Worm (Caenorhabditis elegans) whole organism, L2 larva: ENCODE measurements around the gene fbxa-116.

Source experiments
- C34F6.9 ChIP-seq: fragments of 150-350 bp; optimal IDR thresholded peaks from 2 replicates; lab custom pipeline; 2014; ENCODE audit warnings: missing biosample characterization, missing genetic modification characterization
- R02D3.7 ChIP-seq: fragments of 150-350 bp; optimal IDR thresholded peaks from 2 replicates; lab custom pipeline; 2014; ENCODE audit warnings: missing biosample characterization, missing genetic modification characterization
- ZK546.5 ChIP-seq: sonication (generic microtip); optimal IDR thresholded peaks from 2 replicates; lab custom pipeline; 2017; ENCODE audit warnings: missing biosample characterization, missing genetic modification characterization
- alr-1 ChIP-seq: fragments of 150-350 bp; optimal IDR thresholded peaks from 2 replicates; lab custom pipeline; 2014; ENCODE audit warnings: missing biosample characterization, missing genetic modification characterization
- blmp-1 ChIP-seq: sonication (generic microtip); optimal IDR thresholded peaks from 2 replicates; lab custom pipeline; 2017; ENCODE audit warnings: missing genetic modification characterization, mild to moderate bottlenecking, missing compliant biosample characterization, antibody characterized with exemption, moderate library complexity; ENCODE audit not compliant: insufficient read depth
- ceh-16 ChIP-seq: fragments of 150-350 bp; optimal IDR thresholded peaks from 2 replicates; lab custom pipeline; 2014; ENCODE audit warnings: missing biosample characterization, missing genetic modification characterization
- ceh-82 ChIP-seq: fragments of 150-350 bp; optimal IDR thresholded peaks from 2 replicates; lab custom pipeline; 2014; ENCODE audit warnings: missing biosample characterization, missing genetic modification characterization
- crh-2 ChIP-seq: sonication (generic microtip); optimal IDR thresholded peaks from 2 replicates; lab custom pipeline; 2017; ENCODE audit warnings: missing biosample characterization, missing genetic modification characterization
- dmd-4 ChIP-seq: sonication (generic microtip); optimal IDR thresholded peaks from 2 replicates; lab custom pipeline; 2017; ENCODE audit warnings: missing biosample characterization, missing genetic modification characterization
- elt-1 ChIP-seq: fragments of 150-350 bp; optimal IDR thresholded peaks from 2 replicates; lab custom pipeline; 2014; ENCODE audit warnings: missing biosample characterization, missing genetic modification characterization
- elt-3 ChIP-seq: sonication (generic microtip); optimal IDR thresholded peaks from 2 replicates; lab custom pipeline; 2017; ENCODE audit warnings: missing biosample characterization, missing genetic modification characterization
- fos-1 ChIP-seq: fragments of 150-350 bp; optimal IDR thresholded peaks from 2 replicates; lab custom pipeline; 2014; ENCODE audit warnings: missing biosample characterization, missing genetic modification characterization
- gmeb-1 ChIP-seq: fragments of 150-350 bp; optimal IDR thresholded peaks from 2 replicates; lab custom pipeline; 2014; ENCODE audit warnings: missing biosample characterization, missing genetic modification characterization
- lin-11 ChIP-seq: fragments of 150-350 bp; sonication (generic microtip); optimal IDR thresholded peaks from 2 replicates; lab custom pipeline; 2014; ENCODE audit warnings: missing biosample characterization, missing genetic modification characterization, inconsistent platforms, mixed read lengths
- lin-39 ChIP-seq: fragments of 150-350 bp; optimal IDR thresholded peaks from 2 replicates; lab custom pipeline; 2014; ENCODE audit warnings: missing biosample characterization, missing genetic modification reagents, missing genetic modification characterization
- lsy-2 ChIP-seq, 2 experiments: fragments of 150-350 bp in 1 of 2; sonication (generic microtip) in 1 of 2; optimal IDR thresholded peaks; 2 replicates each; lab custom pipeline; 2014 to 2017; ENCODE audit warnings: missing biosample characterization in 2 of 2, missing genetic modification characterization in 2 of 2
- mab-5 ChIP-seq: fragments of 150-350 bp; optimal IDR thresholded peaks from 2 replicates; lab custom pipeline; 2014; ENCODE audit warnings: missing biosample characterization, missing genetic modification characterization
- mbf-1 ChIP-seq: sonication (generic microtip); optimal IDR thresholded peaks from 2 replicates; lab custom pipeline; 2017; ENCODE audit warnings: missing biosample characterization, missing genetic modification characterization
- nhr-10 ChIP-seq: sonication (generic microtip); optimal IDR thresholded peaks from 2 replicates; lab custom pipeline; 2017; ENCODE audit warnings: missing biosample characterization, missing genetic modification characterization
- nhr-11 ChIP-seq: fragments of 150-350 bp; optimal IDR thresholded peaks from 2 replicates; lab custom pipeline; 2014; ENCODE audit warnings: missing biosample characterization, missing genetic modification characterization
- nhr-12 ChIP-seq: fragments of 150-350 bp; optimal IDR thresholded peaks from 2 replicates; lab custom pipeline; 2014; ENCODE audit warnings: missing biosample characterization, missing genetic modification characterization
- nhr-129 ChIP-seq: fragments of 150-350 bp; optimal IDR thresholded peaks from 2 replicates; lab custom pipeline; 2014; ENCODE audit warnings: missing biosample characterization, missing genetic modification characterization
- nhr-21 ChIP-seq: fragments of 150-350 bp; optimal IDR thresholded peaks from 2 replicates; lab custom pipeline; 2014; ENCODE audit warnings: missing biosample characterization, missing genetic modification characterization
- nhr-23 ChIP-seq: fragments of 150-350 bp; optimal IDR thresholded peaks from 2 replicates; lab custom pipeline; 2014; ENCODE audit warnings: missing biosample characterization, missing genetic modification reagents, missing genetic modification characterization
- nhr-237 ChIP-seq: fragments of 150-350 bp; optimal IDR thresholded peaks from 2 replicates; lab custom pipeline; 2014; ENCODE audit warnings: missing biosample characterization, missing genetic modification characterization
- nhr-25 ChIP-seq: fragments of 150-350 bp; sonication (generic microtip); optimal IDR thresholded peaks from 3 replicates; lab custom pipeline; 2014; ENCODE audit warnings: missing biosample characterization, missing genetic modification characterization
- nhr-6 ChIP-seq: fragments of 150-350 bp; optimal IDR thresholded peaks from 2 replicates; lab custom pipeline; 2014; ENCODE audit warnings: missing biosample characterization, missing genetic modification characterization
- peb-1 ChIP-seq: fragments of 150-350 bp; optimal IDR thresholded peaks from 2 replicates; lab custom pipeline; 2014; ENCODE audit warnings: missing biosample characterization, missing genetic modification characterization
- sem-4 ChIP-seq: fragments of 150-350 bp; optimal IDR thresholded peaks from 2 replicates; lab custom pipeline; 2014; ENCODE audit warnings: missing biosample characterization, missing genetic modification reagents, missing genetic modification characterization
- skn-1 ChIP-seq: sonication (generic microtip); optimal IDR thresholded peaks from 2 replicates; lab custom pipeline; 2017; ENCODE audit warnings: missing biosample characterization, missing genetic modification characterization
- sma-3 ChIP-seq: sonication (generic microtip); optimal IDR thresholded peaks from 2 replicates; lab custom pipeline; 2016; ENCODE audit warnings: missing genetic modification reagents, missing genetic modification characterization, missing compliant biosample characterization
- sma-9 ChIP-seq, 2 experiments: fragments of 150-350 bp in 1 of 2; sonication (generic microtip) in 1 of 2; optimal IDR thresholded peaks; 2 replicates each; lab custom pipeline; 2014 to 2016; ENCODE audit warnings: missing genetic modification characterization in 2 of 2, mild to moderate bottlenecking in 1 of 2, missing biosample characterization in 1 of 2, missing compliant biosample characterization in 1 of 2, missing genetic modification reagents in 1 of 2, moderate library complexity in 1 of 2
- snpc-4 ChIP-seq: fragments of 150-350 bp; optimal IDR thresholded peaks from 2 replicates; lab custom pipeline; 2014; ENCODE audit warnings: missing biosample characterization, missing genetic modification characterization
- unc-55 ChIP-seq: fragments of 150-350 bp; sonication (generic microtip); optimal IDR thresholded peaks from 3 replicates; lab custom pipeline; 2014; ENCODE audit warnings: missing biosample characterization, missing genetic modification reagents, missing genetic modification characterization
- ztf-1 ChIP-seq: fragments of 200-800 bp; sonication (Bioruptor generic); conservative IDR thresholded peaks from 2 replicates; pipeline ENCODE4 v1.3.6; 2022; ENCODE audit warnings: missing genetic modification characterization, missing compliant biosample characterization
- ztf-11 ChIP-seq: sonication (generic microtip); optimal IDR thresholded peaks from 2 replicates; lab custom pipeline; 2017; ENCODE audit warnings: missing biosample characterization, missing genetic modification characterization
- ztf-4 ChIP-seq: fragments of 150-350 bp; optimal IDR thresholded peaks from 2 replicates; lab custom pipeline; 2014; ENCODE audit warnings: missing biosample characterization, missing genetic modification characterization

fbxa-116 gene

DNA sequence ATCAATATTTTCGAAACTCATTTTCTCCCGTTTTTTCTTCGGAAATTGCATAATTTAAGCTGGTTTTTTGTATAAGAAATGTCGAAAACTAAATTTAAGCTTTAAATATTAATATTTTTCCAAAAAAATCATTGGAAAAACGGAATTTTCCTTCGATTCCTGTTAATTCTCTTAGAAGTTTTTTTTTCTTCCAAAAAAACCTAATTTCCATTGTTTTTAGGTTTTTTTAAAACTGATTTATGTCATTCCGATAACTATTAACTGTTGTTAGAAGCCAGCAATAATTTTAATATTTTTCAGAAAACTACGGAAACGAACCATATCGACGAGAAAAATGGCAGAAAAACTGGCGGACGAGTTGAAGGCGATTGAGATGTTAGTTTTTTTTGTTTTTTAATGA, 12.6 kb upstream of the fbxa-116 start, which contains the start of gene fbxa-114:
Gene fbxa-114 (plus strand): TSS at position 301 of the 400 bp plus-strand sequence.
- TF ChIP-seq nhr-12 (tag; lab: Kevin White, UChicago) = no peak
- no peak for TF ChIP-seq R02D3.7 (tag; lab: Kevin White, UChicago)
- TF ChIP-seq ztf-4 (tag; lab: Kevin White, UChicago) = no peak
- TF ChIP-seq nhr-10 (tag; lab: Kevin White, UChicago) = no peak
- no peak for TF ChIP-seq peb-1
- TF ChIP-seq nhr-129 = no peak
- TF ChIP-seq ceh-16 (tag; lab: Kevin White, UChicago) = no peak
- TF ChIP-seq gmeb-1 (tag; lab: Kevin White, UChicago) = no peak

DNA sequence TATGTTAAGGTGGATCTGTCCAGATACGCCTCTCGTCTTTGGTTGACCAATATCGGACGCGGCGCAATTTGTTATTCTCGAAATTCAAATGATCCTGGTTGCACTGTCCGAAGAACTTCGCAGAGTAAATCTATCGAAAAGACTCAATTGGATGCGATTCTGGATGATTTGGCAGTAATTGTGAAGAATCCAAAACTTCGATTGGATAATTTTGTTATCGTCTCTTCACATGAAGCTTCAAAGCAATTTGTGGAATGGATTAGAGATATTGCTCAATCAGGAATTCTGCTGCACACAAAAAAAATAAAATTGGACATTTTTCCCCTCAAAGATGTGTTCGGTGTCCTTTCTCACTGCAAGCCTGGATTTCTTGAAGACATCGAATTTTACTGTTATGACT, 11.0 kb upstream of the fbxa-116 start:
- TF ChIP-seq nhr-6 (tag; lab: Kevin White, UChicago) = no peak
- no peak for TF ChIP-seq nhr-237 (tag; lab: Kevin White, UChicago)
- TF ChIP-seq lsy-2 (tag; optimal IDR thresholded peaks at IDR 0.05; lab: Kevin White, UChicago) = no peak
- no peak for TF ChIP-seq nhr-25 (tag; lab: Kevin White, UChicago)
- no peak for TF ChIP-seq ztf-1 (GFP tag; lab: Robert Waterston, UW)

DNA sequence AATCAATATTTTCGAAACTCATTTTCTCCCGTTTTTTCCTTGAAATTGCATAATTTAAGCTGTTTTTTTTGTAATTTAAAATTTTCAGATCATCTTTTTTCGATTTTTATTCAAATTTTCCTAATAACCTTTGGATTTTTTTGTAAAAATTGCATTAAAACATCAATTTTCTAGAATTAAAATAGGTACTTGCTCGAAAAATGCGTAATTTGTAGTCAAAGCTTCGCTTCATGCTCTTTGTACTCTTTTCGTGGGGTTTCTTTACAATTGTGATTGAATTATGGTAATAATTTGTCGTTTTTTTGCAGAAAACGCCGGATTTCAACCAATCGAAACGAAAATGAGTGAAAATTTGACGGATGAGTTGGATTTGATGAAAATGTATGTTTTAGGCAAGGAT, 10.3 kb upstream of the fbxa-116 start, which contains the start of gene fog-2:
Gene fog-2 (plus strand): TSS at position 301 of the 400 bp plus-strand sequence.
- no peak for TF ChIP-seq lin-11
- no peak for TF ChIP-seq sma-9 (GFP tag; optimal IDR thresholded peaks at IDR 0.05; lab: Kevin White, UChicago)
- TF ChIP-seq sma-9 (tag; optimal IDR thresholded peaks at IDR 0.05; lab: Kevin White, UChicago) = no peak
- no peak for TF ChIP-seq nhr-21 (tag; lab: Kevin White, UChicago)
- no peak for TF ChIP-seq crh-2 (tag; lab: Kevin White, UChicago)
- TF ChIP-seq blmp-1 (tag; lab: Kevin White, UChicago) = no peak
- TF ChIP-seq alr-1 (tag; lab: Kevin White, UChicago) = no peak
- TF ChIP-seq lin-39 (tag; lab: Kevin White, UChicago) = no peak
- TF ChIP-seq snpc-4 = no peak
- TF ChIP-seq ztf-11 = no peak
- TF ChIP-seq ceh-82 (tag; lab: Kevin White, UChicago) = no peak

DNA sequence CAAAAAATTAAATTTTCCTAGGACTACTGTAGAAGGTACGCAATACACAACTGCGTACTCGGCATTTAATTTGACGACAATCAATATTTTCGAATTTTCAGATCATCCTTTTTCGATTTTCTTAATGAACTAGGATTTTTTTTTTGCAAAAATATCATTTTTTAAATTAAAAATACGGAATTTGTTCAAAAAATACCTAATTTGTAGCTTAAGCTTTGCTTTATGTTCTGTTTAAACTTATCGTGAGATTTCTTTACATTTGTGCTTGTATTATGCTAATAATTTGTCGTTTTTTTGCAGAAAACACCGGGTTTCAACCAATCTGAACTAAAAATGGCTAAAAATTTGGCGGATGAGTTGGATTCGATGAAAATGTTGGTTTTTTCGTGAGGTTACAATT, 8.0 kb upstream of the fbxa-116 start, which contains the start of gene ftr-1:
Gene ftr-1 (plus strand): TSS at position 301 of the 400 bp plus-strand sequence.
- no peak for TF ChIP-seq nhr-25 (tag; lab: Kevin White, UChicago)
- no peak for TF ChIP-seq elt-1
- TF ChIP-seq sma-9 (GFP tag; optimal IDR thresholded peaks at IDR 0.05; lab: Kevin White, UChicago) = no peak
- TF ChIP-seq sma-9 (tag; optimal IDR thresholded peaks at IDR 0.05; lab: Kevin White, UChicago) = no peak
- TF ChIP-seq nhr-129 = no peak
- TF ChIP-seq nhr-23 (tag; lab: Kevin White, UChicago) = no peak
- TF ChIP-seq alr-1 (tag; lab: Kevin White, UChicago) = no peak
- no peak for TF ChIP-seq mbf-1 (tag; lab: Kevin White, UChicago)
- TF ChIP-seq mab-5 (tag; lab: Kevin White, UChicago) = no peak
- TF ChIP-seq dmd-4 (tag; lab: Kevin White, UChicago) = no peak
- no peak for TF ChIP-seq ceh-16 (tag; lab: Kevin White, UChicago)
- TF ChIP-seq lsy-2 (tag; optimal IDR thresholded peaks at IDR 0.05; lab: Kevin White, UChicago) = no peak
- TF ChIP-seq blmp-1 (tag; lab: Kevin White, UChicago) = no peak
- no peak for TF ChIP-seq fos-1 (tag; lab: Kevin White, UChicago)
- no peak for TF ChIP-seq nhr-21 (tag; lab: Kevin White, UChicago)
- no peak for TF ChIP-seq lin-11
- no peak for TF ChIP-seq skn-1 (tag; lab: Kevin White, UChicago)
- TF ChIP-seq sma-3 = no peak
- TF ChIP-seq peb-1 = no peak

DNA sequence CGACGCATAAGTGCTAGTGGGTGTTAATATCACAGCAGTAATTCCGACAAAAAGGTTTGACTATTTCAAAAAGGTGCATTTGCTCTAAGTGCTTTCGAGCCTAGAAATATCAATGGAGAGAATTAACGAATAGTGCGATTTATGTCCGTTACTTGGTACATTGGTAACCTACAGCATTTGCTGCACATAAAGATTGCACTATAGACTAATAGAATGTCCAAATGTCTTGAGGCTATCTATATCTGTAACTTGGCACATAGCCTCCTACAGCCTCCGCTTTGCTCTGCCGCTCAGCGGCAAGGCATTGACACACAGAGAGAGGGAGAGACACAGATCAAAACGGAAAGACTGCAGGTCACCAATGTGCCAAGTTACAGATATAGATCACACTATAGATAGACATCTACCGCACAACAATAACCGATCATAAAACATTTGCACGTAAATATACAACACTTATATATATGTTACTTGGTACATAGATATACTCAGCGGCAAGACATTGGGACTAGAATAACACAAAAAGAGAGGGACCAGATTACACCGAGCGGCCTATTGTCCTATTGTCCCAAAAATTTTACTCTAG, 6.9 kb upstream of the fbxa-116 start, which contains the start of the genes srh-217 and Y113G7B.28:
Gene srh-217 (minus strand): TSS at position 101 of the 586 bp plus-strand sequence.
Gene Y113G7B.28 (plus strand): TSS at position 536 of the 586 bp plus-strand sequence.
- TF ChIP-seq nhr-6 (tag; lab: Kevin White, UChicago) (no peak), ztf-11 (no peak), elt-3 (tag; lab: Kevin White, UChicago) (no peak), lsy-2 (tag; optimal IDR thresholded peaks at IDR 0.05; lab: Kevin White, UChicago) (no peak), mbf-1 (tag; lab: Kevin White, UChicago) (no peak), dmd-4 (tag; lab: Kevin White, UChicago) (no peak), sma-3 (no peak), nhr-25 (tag; lab: Kevin White, UChicago) (no peak), sma-9 (GFP tag; optimal IDR thresholded peaks at IDR 0.05; lab: Kevin White, UChicago) (no peak), sma-9 (tag; optimal IDR thresholded peaks at IDR 0.05; lab: Kevin White, UChicago) (no peak), mab-5 (tag; lab: Kevin White, UChicago) (no peak), unc-55 (GFP tag; lab: Kevin White, UChicago) (no peak), sem-4 (tag; lab: Kevin White, UChicago) (no peak), nhr-12 (tag; lab: Kevin White, UChicago) (no peak), peb-1 (no peak), fos-1 (tag; lab: Kevin White, UChicago) (no peak), ZK546.5 (tag; lab: Kevin White, UChicago) (no peak), nhr-11 (tag; lab: Kevin White, UChicago) (no peak), gmeb-1 (tag; lab: Kevin White, UChicago) (no peak), C34F6.9 (tag; lab: Kevin White, UChicago) (no peak)
- TF ChIP-seq, all 48 proteins: peak for 0
